Worm (Caenorhabditis elegans) whole organism, L4 larva: ENCODE results near the gene C06E1.11.

Source experiments
- F37D6.2 ChIP-seq: sonication (generic microtip); optimal IDR thresholded peaks from 2 replicates; lab custom pipeline; 2016; ENCODE audit warnings: mild to moderate bottlenecking, missing genetic modification characterization, missing compliant biosample characterization
- T26A8.4 ChIP-seq: fragments of 200-800 bp; sonication (Bioruptor generic); IDR thresholded peaks from 2 replicates; pipeline ENCODE4 v1.3.6; 2022; ENCODE audit warnings: missing genetic modification characterization, missing compliant biosample characterization
- Y5F2A.4 ChIP-seq: fragments of 200-800 bp; sonication (Bioruptor generic); optimal IDR thresholded peaks from 2 replicates; lab custom pipeline; 2018; ENCODE audit warnings: mild to moderate bottlenecking, missing genetic modification characterization, missing compliant biosample characterization
- ZK546.5 ChIP-seq, 2 experiments: sonication (generic microtip); optimal IDR thresholded peaks; 2 replicates each; lab custom pipeline; 2017; ENCODE audit warnings: missing biosample characterization in 2 of 2, missing genetic modification characterization in 2 of 2
- aha-1 ChIP-seq: fragments of 150-350 bp; peaks from one replicate; lab custom pipeline; 2014; ENCODE audit warnings: missing biosample characterization, missing genetic modification characterization
- ceh-20 ChIP-seq: fragments of 200-800 bp; sonication (Bioruptor generic); IDR thresholded peaks from 2 replicates; pipeline ENCODE4 v1.3.6; 2022; ENCODE audit warnings: missing genetic modification reagents, missing genetic modification characterization, missing compliant biosample characterization
- ceh-32 ChIP-seq: sonication (generic microtip); optimal IDR thresholded peaks from 2 replicates; lab custom pipeline; 2016; ENCODE audit warnings: mild to moderate bottlenecking, missing genetic modification characterization, missing compliant biosample characterization; ENCODE audit not compliant: poor library complexity
- ceh-62 ChIP-seq: sonication (generic microtip); optimal IDR thresholded peaks from 2 replicates; lab custom pipeline; 2017; ENCODE audit warnings: missing biosample characterization, missing genetic modification characterization
- ctbp-1 ChIP-seq: fragments of 200-800 bp; sonication (Bioruptor generic); IDR thresholded peaks from 2 replicates; pipeline ENCODE4 v1.3.6; 2022; ENCODE audit warnings: missing genetic modification reagents, missing genetic modification characterization, missing compliant biosample characterization
- dmd-6 ChIP-seq: fragments of 200-800 bp; sonication (Bioruptor generic); IDR thresholded peaks from 2 replicates; pipeline ENCODE4 v1.3.6; 2022; ENCODE audit warnings: missing genetic modification reagents, missing genetic modification characterization, missing compliant biosample characterization
- duxl-1 ChIP-seq: sonication (generic microtip); optimal IDR thresholded peaks from 2 replicates; lab custom pipeline; 2016; ENCODE audit warnings: mild to moderate bottlenecking, missing genetic modification characterization, moderate library complexity, missing compliant biosample characterization; ENCODE audit not compliant: poor library complexity
- fkh-10 ChIP-seq: fragments of 150-350 bp; optimal IDR thresholded peaks from 2 replicates; lab custom pipeline; 2014; ENCODE audit warnings: missing biosample characterization, missing genetic modification reagents, missing genetic modification characterization
- hif-1 ChIP-seq, 2 experiments: sonication (generic microtip); optimal IDR thresholded peaks; 2 replicates each; lab custom pipeline; 2016 to 2017; ENCODE audit warnings: missing compliant biosample characterization in 2 of 2, missing genetic modification characterization in 2 of 2, missing genetic modification reagents in 2 of 2, missing genotype in 2 of 2, mild to moderate bottlenecking in 1 of 2
- lsy-2 ChIP-seq, 2 experiments: fragments of 150-350 bp in 1 of 2; sonication (generic microtip) in 1 of 2; optimal IDR thresholded peaks; 2 replicates each; lab custom pipeline; 2014 to 2017; ENCODE audit warnings: missing biosample characterization in 2 of 2, missing genetic modification characterization in 2 of 2
- madf-5 ChIP-seq, 2 experiments: fragments of 200-800 bp; sonication (Bioruptor generic); IDR thresholded peaks; 2 replicates each; pipeline ENCODE4 v1.3.6; 2022; ENCODE audit warnings: missing compliant biosample characterization in 2 of 2, missing genetic modification characterization in 2 of 2
- madf-9 ChIP-seq: fragments of 200-800 bp; sonication (Bioruptor generic); conservative IDR thresholded peaks from 2 replicates; pipeline ENCODE4 v1.3.6; 2022; ENCODE audit warnings: missing genetic modification reagents, missing genetic modification characterization, missing compliant biosample characterization
- nhr-237 ChIP-seq: sonication (generic microtip); optimal IDR thresholded peaks from 2 replicates; lab custom pipeline; 2017; ENCODE audit warnings: missing biosample characterization, missing genetic modification characterization
- nhr-25 ChIP-seq: sonication (generic microtip); optimal IDR thresholded peaks from 2 replicates; lab custom pipeline; 2017; ENCODE audit warnings: missing genetic modification characterization, mild to moderate bottlenecking, missing compliant biosample characterization, antibody characterized with exemption, moderate library complexity, borderline replicate concordance; ENCODE audit not compliant: insufficient read depth
- nhr-28 ChIP-seq: fragments of 150-350 bp; optimal IDR thresholded peaks from 2 replicates; lab custom pipeline; 2014; ENCODE audit warnings: missing biosample characterization, missing genetic modification characterization
- saeg-2 ChIP-seq: fragments of 200-800 bp; sonication (Bioruptor generic); IDR thresholded peaks from 2 replicates; pipeline ENCODE4 v1.3.6; 2022; ENCODE audit warnings: missing genetic modification reagents, missing genetic modification characterization, missing compliant biosample characterization
- snpc-4 ChIP-seq: fragments of 150-350 bp; optimal IDR thresholded peaks from 2 replicates; lab custom pipeline; 2014; ENCODE audit warnings: missing biosample characterization, missing genetic modification characterization
- spr-3 ChIP-seq: fragments of 200-800 bp; sonication (Bioruptor generic); optimal IDR thresholded peaks from 2 replicates; lab custom pipeline; 2018; ENCODE audit warnings: mild to moderate bottlenecking, missing genetic modification characterization, missing compliant biosample characterization
- unc-62 ChIP-seq, 3 experiments: fragments of 150-350 bp in 1 of 3; sonication (generic microtip); optimal IDR thresholded peaks in 2 of 3; peaks in 1 of 3; 1 replicate in 1 of 3; 2 replicates in 2 of 3; lab custom pipeline; 2014 to 2017; ENCODE audit warnings: missing biosample characterization in 3 of 3, missing genetic modification characterization in 3 of 3, missing genetic modification reagents in 3 of 3, missing genotype in 1 of 3
- zfp-2 ChIP-seq: sonication (generic microtip); optimal IDR thresholded peaks from 2 replicates; lab custom pipeline; 2016; ENCODE audit warnings: mild to moderate bottlenecking, missing genetic modification characterization, missing compliant biosample characterization
- ztf-11 ChIP-seq: fragments of 150-350 bp; optimal IDR thresholded peaks from 2 replicates; lab custom pipeline; 2014; ENCODE audit warnings: missing biosample characterization, missing genetic modification characterization

Gene C06E1.11

DNA sequence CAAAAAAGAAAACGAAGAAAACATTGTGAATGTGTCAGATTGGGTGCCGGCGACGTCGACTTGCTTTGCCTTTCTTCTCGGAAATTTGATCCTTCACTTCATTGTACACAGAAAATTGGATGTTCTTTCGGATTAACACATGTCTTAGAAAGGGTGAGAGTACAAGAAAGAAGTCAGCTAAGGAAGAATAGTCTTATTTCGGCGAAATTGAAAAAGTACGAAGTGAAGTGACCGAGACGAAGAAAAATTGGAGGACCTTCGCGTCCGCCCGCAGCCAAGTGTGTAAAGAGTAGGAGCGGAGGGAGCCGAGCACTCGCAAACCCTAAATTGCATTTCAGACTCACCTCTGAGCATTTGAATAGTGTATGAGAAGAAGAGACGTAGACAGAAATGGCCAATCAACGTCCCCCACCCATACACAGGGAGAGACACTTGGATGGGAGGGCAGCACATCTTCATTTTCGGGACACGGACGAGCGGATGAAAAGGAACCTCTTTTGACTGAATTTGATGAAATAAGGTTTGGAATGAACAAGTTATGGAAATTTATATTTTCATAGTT, 27.8 kb downstream of the C06E1.11 start, which contains the start of gene glr-1:
Gene glr-1 (minus strand): TSS at position 51 of the 562 bp plus-strand sequence.
- TF ChIP-seq aha-1 (tag; lab: Kevin White, UChicago), result peak; percentile 91
- TF ChIP-seq fkh-10, result peak; percentile 92
- TF ChIP-seq ceh-62, result no peak
- TF ChIP-seq Y5F2A.4, result no peak
- TF ChIP-seq ZK546.5 (tag; optimal IDR thresholded peaks at IDR 0.05; lab: Kevin White, UChicago), result no peak
- 0 out of 2 replicates have a peak, but pooled peaks have one; percentile 25 for TF ChIP-seq ctbp-1
- no peak for TF ChIP-seq ztf-11
- TF ChIP-seq ceh-32 (tag; lab: Kevin White, UChicago), result no peak
- TF ChIP-seq, all 104 proteins: peak for 3

DNA sequence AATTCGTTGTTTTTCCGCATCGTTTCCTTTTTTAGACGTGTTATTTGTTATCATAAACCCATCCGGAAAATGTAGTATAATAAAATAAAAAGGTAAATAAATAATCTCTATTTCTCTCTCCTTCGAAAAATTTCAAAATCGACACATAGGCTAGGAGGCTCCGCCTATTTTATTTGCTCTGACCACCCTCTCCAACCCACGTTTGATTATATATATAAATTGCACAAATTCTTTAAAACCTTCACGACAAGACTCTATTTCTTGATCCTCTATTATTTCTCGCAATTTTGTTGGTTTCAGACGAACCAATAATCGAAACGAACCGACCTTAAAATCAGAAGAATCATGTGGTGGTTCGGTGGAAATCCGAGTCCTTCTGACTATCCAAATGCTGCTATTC, 35.7 kb downstream of the C06E1.11 start, which contains the start of gene doxa-1:
Gene doxa-1 (plus strand): TSS at position 301 of the 400 bp plus-strand sequence.
- TF ChIP-seq zfp-2 (tag; lab: Kevin White, UChicago) (no peak), unc-62 (GFP tag; optimal IDR thresholded peaks at IDR 0.05 in 1 of 2; lab: Kevin White, UChicago) (peak in 1 of 2 experiments; percentile 87), unc-62 (tag; optimal IDR thresholded peaks at IDR 0.05; lab: Kevin White, UChicago) (no peak), aha-1 (tag; lab: Kevin White, UChicago) (peak; percentile 11)

DNA sequence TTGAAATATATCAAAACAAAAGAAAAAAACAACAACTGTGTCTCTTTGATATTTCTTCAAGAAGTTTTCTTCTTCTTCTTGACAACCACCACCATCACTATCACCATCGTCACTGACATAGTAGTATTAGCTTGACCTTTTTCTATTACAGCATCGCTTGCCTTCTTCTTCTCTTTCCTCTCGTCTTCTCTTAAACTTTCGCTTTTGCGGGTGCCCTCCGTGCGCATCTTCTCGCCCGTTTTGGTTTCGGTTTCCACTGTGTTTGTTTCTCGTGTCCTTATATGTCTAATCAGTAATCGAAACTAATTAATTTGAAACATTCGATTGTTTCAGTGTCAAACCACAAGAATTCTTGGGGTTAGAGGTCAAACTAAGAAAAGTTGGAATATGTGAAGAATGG, 37.1 kb downstream of the C06E1.11 start:
- TF ChIP-seq dmd-6 (GFP tag; lab: Robert Waterston, UW) (no peak), aha-1 (tag; lab: Kevin White, UChicago) (peak; percentile 93), saeg-2 (GFP tag; lab: Robert Waterston, UW) (no peak), ctbp-1 (0 out of 2 replicates have a peak, but pooled peaks have one; percentile 36), nhr-28 (no peak), spr-3 (GFP tag; lab: Kevin White, UChicago) (no peak), nhr-237 (tag; lab: Kevin White, UChicago) (no peak), madf-9 (GFP tag; lab: Robert Waterston, UW) (no peak), hif-1 (tag; optimal IDR thresholded peaks at IDR 0.05; lab: Kevin White, UChicago) (no peak), ceh-20 (GFP tag; lab: Robert Waterston, UW) (no peak), snpc-4 (tag; lab: Kevin White, UChicago) (no peak), duxl-1 (tag; lab: Kevin White, UChicago) (no peak), zfp-2 (tag; lab: Kevin White, UChicago) (no peak)

DNA sequence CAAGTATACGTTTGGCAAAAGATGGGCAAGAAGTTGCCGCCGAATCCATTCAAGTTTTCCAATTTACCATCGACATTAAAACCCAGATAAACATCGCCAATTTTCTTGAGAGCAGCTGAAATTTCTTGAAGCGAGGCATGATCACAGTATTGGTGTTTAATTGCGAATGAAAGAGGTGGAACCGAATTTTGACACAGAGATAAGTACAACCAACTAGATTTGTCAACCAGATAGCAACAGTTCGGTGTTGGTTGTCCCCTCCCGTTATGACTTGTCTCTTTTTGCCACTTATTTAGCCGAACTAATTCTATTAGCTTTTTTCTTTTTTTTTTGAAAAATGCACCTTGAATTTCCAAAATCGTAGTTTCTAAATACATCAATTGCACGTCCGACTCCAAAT, 38.1 kb downstream of the C06E1.11 start:
- TF ChIP-seq aha-1 (tag; lab: Kevin White, UChicago) (peak; percentile 5), spr-3 (GFP tag; lab: Kevin White, UChicago) (no peak), unc-62 (GFP tag; optimal IDR thresholded peaks at IDR 0.05 in 1 of 2; lab: Kevin White, UChicago) (peak in 1 of 2 experiments; percentile 83), unc-62 (tag; optimal IDR thresholded peaks at IDR 0.05; lab: Kevin White, UChicago) (no peak)

DNA sequence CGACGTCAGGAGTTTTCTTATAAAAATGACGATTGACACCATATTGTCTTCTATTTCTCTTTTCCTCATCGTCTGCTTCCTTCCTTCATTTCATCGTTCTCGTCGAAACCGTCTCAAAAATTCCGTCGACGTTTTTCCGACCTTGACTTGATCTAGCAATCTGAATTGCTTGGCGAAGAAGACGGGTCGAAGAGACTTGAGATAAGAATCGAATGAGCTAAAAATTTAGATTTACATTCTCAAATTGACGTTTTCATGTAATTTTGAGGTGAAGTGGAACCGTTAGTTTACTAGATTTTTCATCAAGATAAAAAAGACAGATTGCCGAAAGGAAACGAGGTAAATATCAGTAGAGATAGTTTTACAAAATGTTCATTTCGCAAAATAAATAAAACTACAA, 39.0 kb downstream of the C06E1.11 start:
- TF ChIP-seq lsy-2 (tag; optimal IDR thresholded peaks at IDR 0.05; lab: Kevin White, UChicago) (no peak), nhr-25 (tag; lab: Kevin White, UChicago) (no peak)

DNA sequence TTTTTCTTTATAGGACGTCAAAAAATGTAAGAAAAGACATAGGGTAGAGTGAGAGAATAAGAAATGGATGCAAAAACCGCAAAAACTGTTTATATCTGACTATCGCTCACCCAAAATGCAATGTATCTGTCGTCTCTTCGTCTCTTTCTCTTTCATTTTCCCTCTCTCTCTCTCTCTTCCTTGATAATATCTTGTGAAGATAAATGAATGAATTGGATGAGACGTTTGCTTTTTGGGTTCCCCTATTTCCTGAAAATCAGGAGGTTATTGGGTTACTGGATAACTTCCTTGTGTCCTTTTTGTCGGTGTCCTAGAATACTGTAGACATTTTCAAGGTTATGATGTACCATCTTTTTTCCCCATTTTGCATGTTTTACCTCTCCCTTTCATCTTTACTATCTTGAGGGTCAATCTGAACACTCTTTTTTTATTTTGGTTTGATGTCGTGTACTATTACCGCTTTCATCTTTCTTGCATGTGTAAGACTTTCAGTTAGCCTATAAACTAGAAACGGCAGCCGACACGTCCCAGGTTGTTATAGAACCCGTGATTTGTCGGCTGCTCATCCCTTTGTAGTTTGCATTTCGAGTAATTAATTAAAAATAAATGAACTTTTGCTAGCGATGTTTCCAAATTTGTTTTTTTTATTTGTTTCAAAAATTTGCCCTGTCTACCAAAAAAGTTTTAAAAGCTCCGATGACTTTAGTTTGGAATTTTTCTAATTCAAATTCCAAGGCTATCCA, 41.0 kb downstream of the C06E1.11 start:
- peak; percentile 67 for TF ChIP-seq aha-1 (tag; lab: Kevin White, UChicago)
- TF ChIP-seq madf-5 (GFP tag; IDR thresholded peaks at IDR 0.05; lab: Robert Waterston, UW), result no peak
- TF ChIP-seq unc-62 (GFP tag; optimal IDR thresholded peaks at IDR 0.05 in 1 of 2; lab: Kevin White, UChicago), result peak in 1 of 2 experiments; percentile 72
- no peak for TF ChIP-seq unc-62 (tag; optimal IDR thresholded peaks at IDR 0.05; lab: Kevin White, UChicago)
- TF ChIP-seq nhr-28, result peak; percentile 15
- no peak for TF ChIP-seq F37D6.2 (tag; lab: Kevin White, UChicago)

DNA sequence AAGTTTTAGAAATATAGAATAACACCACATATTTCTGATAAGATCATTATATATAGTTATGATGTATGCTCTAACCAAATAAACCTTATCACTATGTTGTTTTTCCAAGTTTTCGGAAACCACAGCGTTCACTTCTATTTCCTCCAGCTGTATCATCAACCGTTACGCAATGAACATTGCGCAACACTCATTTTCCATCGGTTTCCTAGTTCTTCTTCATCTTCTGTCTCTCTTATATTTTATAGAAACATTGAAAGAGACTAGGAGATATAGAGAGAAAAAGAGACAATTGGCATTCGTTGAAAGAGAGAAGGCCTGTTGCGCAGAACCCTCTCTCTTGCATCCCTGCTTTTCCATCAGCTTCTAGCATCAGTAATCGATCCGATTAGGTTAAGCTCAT, 42.2 kb downstream of the C06E1.11 start:
- peak; percentile 18 for TF ChIP-seq nhr-28
- TF ChIP-seq T26A8.4 (GFP tag; lab: Robert Waterston, UW), result no peak
- TF ChIP-seq fkh-10, result no peak
- peak; percentile 84 for TF ChIP-seq aha-1 (tag; lab: Kevin White, UChicago)
